Fruit fly (Drosophila melanogaster) whole organism, embryonic: ENCODE measurements around the gene Fas2.
A peak's percentile ranks its signal among the peaks of the same experiment; 100 is the strongest.

ENCODE experiments used
- Aef1 ChIP-seq: fragments of 200-800 bp; sonication (Bioruptor generic); IDR thresholded peaks from 3 replicates; pipeline ENCODE4 v1.3.6; 2022; ENCODE audit warnings: missing biosample characterization, missing genetic modification characterization
- B-H1 ChIP-seq: fragments of 200-800 bp; sonication (Bioruptor generic); IDR thresholded peaks from 3 replicates; pipeline ENCODE4 v1.3.6; 2022; ENCODE audit warnings: missing biosample characterization, missing genetic modification characterization
- CG10462 ChIP-seq: fragments of 200-800 bp; sonication (Bioruptor generic); optimal IDR thresholded peaks from 2 replicates; lab custom pipeline; 2016; ENCODE audit warnings: missing biosample characterization, missing genetic modification characterization
- CG10979 ChIP-seq: fragments of 200-800 bp; sonication (Bioruptor generic); optimal IDR thresholded peaks from 2 replicates; lab custom pipeline; 2018; ENCODE audit warnings: missing biosample characterization, mild to moderate bottlenecking, missing genetic modification characterization, moderate library complexity
- CG11456 ChIP-seq: fragments of 200-800 bp; sonication (Bioruptor generic); IDR thresholded peaks from 3 replicates; pipeline ENCODE4 v1.3.6; 2022; ENCODE audit warnings: missing biosample characterization, missing genetic modification characterization
- CG12104 ChIP-seq: fragments of 200-800 bp; sonication (Bioruptor generic); optimal IDR thresholded peaks from 3 replicates; lab custom pipeline; 2016; ENCODE audit warnings: missing biosample characterization, missing genetic modification characterization
- CG12155 ChIP-seq: fragments of 200-800 bp; sonication (Bioruptor generic); optimal IDR thresholded peaks from 3 replicates; lab custom pipeline; 2016; ENCODE audit warnings: missing biosample characterization, missing genetic modification characterization
- CG14014 ChIP-seq: fragments of 200-800 bp; sonication (Bioruptor generic); IDR thresholded peaks from 2 replicates; pipeline ENCODE4 v1.3.6; 2022; ENCODE audit warnings: missing biosample characterization, missing genetic modification characterization
- CG14667 ChIP-seq: fragments of 200-800 bp; sonication (Bioruptor generic); IDR thresholded peaks from 2 replicates; pipeline ENCODE4 v1.3.6; 2022; ENCODE audit warnings: missing biosample characterization, missing genetic modification characterization
- CG15269 ChIP-seq: fragments of 200-800 bp; sonication (Bioruptor generic); optimal IDR thresholded peaks from 2 replicates; lab custom pipeline; 2018; ENCODE audit warnings: missing biosample characterization, mild to moderate bottlenecking, missing genetic modification characterization, moderate library complexity
- CG1603 ChIP-seq: fragments of 200-800 bp; sonication (Bioruptor generic); optimal IDR thresholded peaks from 2 replicates; lab custom pipeline; 2019; ENCODE audit warnings: missing biosample characterization, mild to moderate bottlenecking, missing genetic modification characterization, moderate library complexity
- CG17802 ChIP-seq: fragments of 200-800 bp; sonication (Bioruptor generic); optimal IDR thresholded peaks from 2 replicates; lab custom pipeline; 2018; ENCODE audit warnings: missing biosample characterization, mild to moderate bottlenecking, missing genetic modification characterization, moderate library complexity
- CG17829 ChIP-seq: fragments of 200-800 bp; optimal IDR thresholded peaks from 2 replicates; lab custom pipeline; 2019; ENCODE audit warnings: missing biosample characterization, mild to moderate bottlenecking, missing genetic modification characterization, moderate library complexity
- CG2116 ChIP-seq: fragments of 200-800 bp; sonication (Bioruptor generic); optimal IDR thresholded peaks from 3 replicates; lab custom pipeline; 2018; ENCODE audit warnings: missing biosample characterization, mild to moderate bottlenecking, missing genetic modification characterization
- CG32532 ChIP-seq: fragments of 200-800 bp; sonication (Bioruptor generic); IDR thresholded peaks from 2 replicates; pipeline ENCODE4 v1.3.6; 2022; ENCODE audit warnings: missing biosample characterization, missing genetic modification characterization
- CG3281 ChIP-seq: fragments of 200-800 bp; sonication (Bioruptor generic); optimal IDR thresholded peaks from 3 replicates; lab custom pipeline; 2017; ENCODE audit warnings: missing biosample characterization, mild to moderate bottlenecking, missing genetic modification characterization
- CG34224 ChIP-seq: fragments of 200-800 bp; sonication (Bioruptor generic); IDR thresholded peaks from 3 replicates; pipeline ENCODE4 v1.3.6; 2022; ENCODE audit warnings: missing biosample characterization, missing genetic modification characterization; ENCODE audit not compliant: partially characterized antibody
- CG4730 ChIP-seq: fragments of 200-800 bp; sonication (Bioruptor generic); IDR thresholded peaks from 2 replicates; pipeline ENCODE4 v1.3.6; 2022; ENCODE audit warnings: missing biosample characterization, missing genetic modification characterization
- CG7928 ChIP-seq: fragments of 200-800 bp; sonication (Bioruptor generic); optimal IDR thresholded peaks from 2 replicates; lab custom pipeline; 2017; ENCODE audit warnings: missing biosample characterization, mild to moderate bottlenecking, missing genetic modification characterization
- CG9437 ChIP-seq: fragments of 200-800 bp; sonication (Bioruptor generic); optimal IDR thresholded peaks from 2 replicates; lab custom pipeline; 2018; ENCODE audit warnings: missing biosample characterization, mild to moderate bottlenecking, missing genetic modification characterization
- CG9797 ChIP-seq: fragments of 200-800 bp; sonication (Bioruptor generic); optimal IDR thresholded peaks from 3 replicates; lab custom pipeline; 2018; ENCODE audit warnings: missing biosample characterization, mild to moderate bottlenecking, missing genetic modification characterization
- HLHmδ ChIP-seq: fragments of 200-800 bp; sonication (Bioruptor generic); optimal IDR thresholded peaks from 2 replicates; lab custom pipeline; 2018; ENCODE audit warnings: missing biosample characterization, mild to moderate bottlenecking, missing genetic modification characterization, moderate library complexity
- Hand ChIP-seq: fragments of 200-800 bp; sonication (Bioruptor generic); optimal IDR thresholded peaks from 2 replicates; lab custom pipeline; 2017; ENCODE audit warnings: mild to moderate bottlenecking, missing biosample characterization, missing genetic modification reagents, missing genetic modification characterization
- Hr3 ChIP-seq: fragments of 200-800 bp; sonication (Bioruptor generic); optimal IDR thresholded peaks from 3 replicates; lab custom pipeline; 2016; ENCODE audit warnings: missing biosample characterization, missing genetic modification characterization
- Max ChIP-seq: fragments of 200-800 bp; sonication (Bioruptor generic); optimal IDR thresholded peaks from 2 replicates; lab custom pipeline; 2016; ENCODE audit warnings: missing biosample characterization, mild to moderate bottlenecking, missing genetic modification characterization
- NfI ChIP-seq: fragments of 200-800 bp; sonication (Bioruptor generic); optimal IDR thresholded peaks from 3 replicates; lab custom pipeline; 2018; ENCODE audit warnings: missing biosample characterization, mild to moderate bottlenecking, missing genetic modification characterization, moderate library complexity
- Pdp1 ChIP-seq, 2 experiments: fragments of 200-800 bp; sonication (Bioruptor generic); optimal IDR thresholded peaks; 3 replicates each; lab custom pipeline; 2016; ENCODE audit warnings: missing biosample characterization in 2 of 2, missing genetic modification characterization in 2 of 2, mild to moderate bottlenecking in 1 of 2, moderate library complexity in 1 of 2
- Sox102F ChIP-seq: fragments of 200-800 bp; sonication (Bioruptor generic); optimal IDR thresholded peaks from 2 replicates; lab custom pipeline; 2018; ENCODE audit warnings: missing biosample characterization, mild to moderate bottlenecking, missing genetic modification characterization, moderate library complexity
- Spps ChIP-seq: fragments of 200-800 bp; sonication (Bioruptor generic); optimal IDR thresholded peaks from 2 replicates; lab custom pipeline; 2018; ENCODE audit warnings: missing biosample characterization, mild to moderate bottlenecking, missing genetic modification characterization
- Taf1 ChIP-seq: fragments of 200-800 bp; sonication (Bioruptor generic); IDR thresholded peaks from 2 replicates; pipeline ENCODE4 v1.3.6; 2022; ENCODE audit warnings: missing biosample characterization, missing genetic modification characterization
- ab ChIP-seq: fragments of 200-800 bp; sonication (Bioruptor generic); optimal IDR thresholded peaks from 2 replicates; lab custom pipeline; 2016; ENCODE audit warnings: missing biosample characterization, missing genetic modification characterization
- ap ChIP-seq: fragments of 200-800 bp; sonication (Bioruptor generic); IDR thresholded peaks from 2 replicates; pipeline ENCODE4 v1.3.6; 2022; ENCODE audit warnings: missing biosample characterization, missing genetic modification characterization
- ash1 ChIP-seq: fragments of 200-800 bp; sonication (Bioruptor generic); optimal IDR thresholded peaks from 2 replicates; lab custom pipeline; 2018; ENCODE audit warnings: missing biosample characterization, mild to moderate bottlenecking, missing genetic modification characterization
- bigmax ChIP-seq: fragments of 200-800 bp; sonication (Bioruptor generic); optimal IDR thresholded peaks from 2 replicates; lab custom pipeline; 2018; ENCODE audit warnings: missing biosample characterization, mild to moderate bottlenecking, missing genetic modification characterization
- da ChIP-seq: fragments of 200-800 bp; sonication (Bioruptor generic); optimal IDR thresholded peaks from 2 replicates; lab custom pipeline; 2016; ENCODE audit warnings: missing biosample characterization, missing genetic modification characterization
- dm ChIP-seq: fragments of 200-800 bp; sonication (Bioruptor generic); optimal IDR thresholded peaks from 3 replicates; lab custom pipeline; 2016; ENCODE audit warnings: missing biosample characterization, missing genetic modification characterization
- gem ChIP-seq: fragments of 200-800 bp; sonication (Bioruptor generic); optimal IDR thresholded peaks from 2 replicates; lab custom pipeline; 2019; ENCODE audit warnings: missing biosample characterization, mild to moderate bottlenecking, missing genetic modification characterization, moderate library complexity
- gt ChIP-seq: fragments of 200-800 bp; sonication (Bioruptor generic); IDR thresholded peaks from 2 replicates; pipeline ENCODE4 v1.3.6; 2022; ENCODE audit warnings: missing biosample characterization, missing genetic modification characterization
- jumu ChIP-seq: fragments of 200-800 bp; sonication (Bioruptor generic); optimal IDR thresholded peaks from 3 replicates; lab custom pipeline; 2016; ENCODE audit warnings: missing biosample characterization, missing genetic modification characterization
- ken ChIP-seq: fragments of 200-800 bp; sonication (Bioruptor generic); IDR thresholded peaks from 3 replicates; pipeline ENCODE4 v1.3.6; 2022; ENCODE audit warnings: missing biosample characterization, missing genetic modification characterization
- lmd ChIP-seq: fragments of 200-800 bp; sonication (Bioruptor generic); IDR thresholded peaks from 2 replicates; pipeline ENCODE4 v1.3.6; 2022; ENCODE audit warnings: missing biosample characterization, missing genetic modification characterization
- pb ChIP-seq: fragments of 200-800 bp; sonication (Bioruptor generic); optimal IDR thresholded peaks from 3 replicates; lab custom pipeline; 2016; ENCODE audit warnings: missing biosample characterization, missing genetic modification characterization
- sens-2 ChIP-seq: fragments of 200-800 bp; sonication (Bioruptor generic); IDR thresholded peaks from 2 replicates; pipeline ENCODE4 v1.3.6; 2022; ENCODE audit warnings: missing biosample characterization, missing genetic modification characterization
- sisA ChIP-seq: fragments of 200-800 bp; sonication (Bioruptor generic); IDR thresholded peaks from 2 replicates; pipeline ENCODE4 v1.3.6; 2022; ENCODE audit warnings: missing biosample characterization, missing genetic modification characterization
- slp2 ChIP-seq: fragments of 200-800 bp; sonication (Bioruptor generic); optimal IDR thresholded peaks from 2 replicates; lab custom pipeline; 2016; ENCODE audit warnings: missing biosample characterization, missing genetic modification characterization
- sug ChIP-seq: fragments of 200-800 bp; optimal IDR thresholded peaks from 2 replicates; lab custom pipeline; 2019; ENCODE audit warnings: missing biosample characterization, mild to moderate bottlenecking, missing genetic modification characterization, moderate library complexity
- tgo ChIP-seq: fragments of 200-800 bp; sonication (Bioruptor generic); IDR thresholded peaks from 3 replicates; pipeline ENCODE4 v1.3.6; 2022; ENCODE audit warnings: missing biosample characterization, missing genetic modification characterization
- tin ChIP-seq: fragments of 200-800 bp; sonication (Bioruptor generic); optimal IDR thresholded peaks from 3 replicates; lab custom pipeline; 2016; ENCODE audit warnings: missing biosample characterization, missing genetic modification characterization
- unc-4 ChIP-seq: fragments of 200-800 bp; sonication (Bioruptor generic); IDR thresholded peaks from 2 replicates; pipeline ENCODE4 v1.3.6; 2022; ENCODE audit warnings: missing biosample characterization, missing genetic modification characterization; ENCODE audit not compliant: partially characterized antibody
- unpg ChIP-seq: fragments of 200-800 bp; sonication (Bioruptor generic); optimal IDR thresholded peaks from 3 replicates; lab custom pipeline; 2018; ENCODE audit warnings: missing biosample characterization, mild to moderate bottlenecking, missing genetic modification characterization, moderate library complexity

The Fas2 gene

dm6 chrX:4172143-4172771, 33.6 kb downstream of the Fas2 start (continued):
- TF ChIP-seq pb (no peak), ap (GFP tag; lab: Robert Waterston, UW) (0 out of 2 replicates have a peak, but pooled peaks have one; percentile 37), da (no peak), ken (GFP tag; lab: Robert Waterston, UW) (no peak), CG10462 (GFP tag; lab: Kevin White, UChicago) (no peak), gt (GFP tag; lab: Robert Waterston, UW) (no peak), unc-4 (GFP tag; lab: Robert Waterston, UW) (no peak), Max (GFP tag; lab: Kevin White, UChicago) (no peak), Sox102F (GFP tag; lab: Kevin White, UChicago) (peak; percentile 49), tin (GFP tag; lab: Kevin White, UChicago) (no peak), sisA (peak; percentile 40; the same call in 1 of the 2 replicates), CG14667 (GFP tag; lab: Robert Waterston, UW) (peak; percentile 24; the same call in 1 of the 2 replicates), CG4730 (GFP tag; lab: Robert Waterston, UW) (0 out of 2 replicates have a peak, but pooled peaks have one; percentile 14), HLHmδ (GFP tag; lab: Kevin White, UChicago) (no peak), CG3281 (no peak), CG1603 (peak; percentile 61), slp2 (GFP tag; lab: Kevin White, UChicago) (no peak), ab (no peak), tgo (GFP tag; lab: Robert Waterston, UW) (0 out of 3 replicates have a peak, but pooled peaks have one; percentile 26), dm (GFP tag; lab: Kevin White, UChicago) (no peak), CG15269 (tag; lab: Kevin White, UChicago) (peak; percentile 36), unpg (GFP tag; lab: Kevin White, UChicago) (peak; percentile 35), gem (tag; lab: Kevin White, UChicago) (peak; percentile 60), Hr3 (peak; percentile 15), CG12155 (GFP tag; lab: Kevin White, UChicago) (peak; percentile 48), Taf1 (GFP tag; lab: Robert Waterston, UW) (no peak), Hand (GFP tag; lab: Kevin White, UChicago) (no peak), sug (tag; lab: Kevin White, UChicago) (peak; percentile 10), CG34224 (GFP tag; lab: Robert Waterston, UW) (no peak), CG32532 (GFP tag; lab: Robert Waterston, UW) (peak; percentile 23; the same call in 1 of the 2 replicates), CG12104 (GFP tag; lab: Kevin White, UChicago) (no peak), ash1 (GFP tag; lab: Kevin White, UChicago) (no peak), CG9797 (GFP tag; lab: Kevin White, UChicago) (no peak), CG2116 (no peak), NfI (peak; percentile 26), CG11456 (no peak; the same call in 2 of the 3 replicates), B-H1 (GFP tag; lab: Robert Waterston, UW) (no peak), CG10979 (peak; percentile 20), CG7928 (GFP tag; lab: Kevin White, UChicago) (no peak), jumu (GFP tag; lab: Kevin White, UChicago) (no peak), lmd (GFP tag; lab: Robert Waterston, UW) (peak; percentile 34; the same call in 1 of the 2 replicates), CG9437 (GFP tag; lab: Kevin White, UChicago) (no peak), Pdp1 (GFP tag; optimal IDR thresholded peaks at IDR 0.05; lab: Kevin White, UChicago) (no peak), sens-2 (GFP tag; lab: Robert Waterston, UW) (no peak), CG14014 (GFP tag; lab: Robert Waterston, UW) (0 out of 2 replicates have a peak, but pooled peaks have one; percentile 22), bigmax (GFP tag; lab: Kevin White, UChicago) (no peak), CG17829 (tag; lab: Kevin White, UChicago) (no peak), CG17802 (tag; lab: Kevin White, UChicago) (no peak), Aef1 (no peak), Spps (no peak)
